Worm (Caenorhabditis elegans) whole organism, L2 larva: Measurements from ENCODE around the gene dig-1.

Experiments used
- C34F6.9 ChIP-seq: fragments of 150-350 bp; optimal IDR thresholded peaks from 2 replicates; lab custom pipeline; 2014; ENCODE audit warnings: missing biosample characterization, missing genetic modification characterization
- F13H6.1 ChIP-seq: sonication (generic microtip); optimal IDR thresholded peaks from 2 replicates; lab custom pipeline; 2016; ENCODE audit warnings: missing genetic modification characterization, missing compliant biosample characterization
- R02D3.7 ChIP-seq: fragments of 150-350 bp; optimal IDR thresholded peaks from 2 replicates; lab custom pipeline; 2014; ENCODE audit warnings: missing biosample characterization, missing genetic modification characterization
- Y55F3AM.14 ChIP-seq: fragments of 200-800 bp; sonication (Bioruptor generic); optimal IDR thresholded peaks from 2 replicates; lab custom pipeline; 2018; ENCODE audit warnings: mild to moderate bottlenecking, missing genetic modification characterization, missing compliant biosample characterization
- ZK546.5 ChIP-seq: sonication (generic microtip); optimal IDR thresholded peaks from 2 replicates; lab custom pipeline; 2017; ENCODE audit warnings: missing biosample characterization, missing genetic modification characterization
- alr-1 ChIP-seq: fragments of 150-350 bp; optimal IDR thresholded peaks from 2 replicates; lab custom pipeline; 2014; ENCODE audit warnings: missing biosample characterization, missing genetic modification characterization
- aly-2 ChIP-seq: fragments of 150-350 bp; optimal IDR thresholded peaks from 2 replicates; lab custom pipeline; 2014; ENCODE audit warnings: missing biosample characterization, missing genetic modification characterization
- ama-1 ChIP-seq: fragments of 150-350 bp; optimal IDR thresholded peaks from 2 replicates; lab custom pipeline; 2018; ENCODE audit warnings: inconsistent platforms
- blmp-1 ChIP-seq: sonication (generic microtip); optimal IDR thresholded peaks from 2 replicates; lab custom pipeline; 2017; ENCODE audit warnings: missing genetic modification characterization, mild to moderate bottlenecking, missing compliant biosample characterization, antibody characterized with exemption, moderate library complexity; ENCODE audit not compliant: insufficient read depth
- ceh-82 ChIP-seq: fragments of 150-350 bp; optimal IDR thresholded peaks from 2 replicates; lab custom pipeline; 2014; ENCODE audit warnings: missing biosample characterization, missing genetic modification characterization
- crh-2 ChIP-seq: sonication (generic microtip); optimal IDR thresholded peaks from 2 replicates; lab custom pipeline; 2017; ENCODE audit warnings: missing biosample characterization, missing genetic modification characterization
- dmd-4 ChIP-seq: sonication (generic microtip); optimal IDR thresholded peaks from 2 replicates; lab custom pipeline; 2017; ENCODE audit warnings: missing biosample characterization, missing genetic modification characterization
- egl-27 ChIP-seq: sonication (generic microtip); optimal IDR thresholded peaks from 3 replicates; lab custom pipeline; 2017; ENCODE audit warnings: missing biosample characterization, missing genetic modification reagents, missing genetic modification characterization
- elt-1 ChIP-seq: fragments of 150-350 bp; optimal IDR thresholded peaks from 2 replicates; lab custom pipeline; 2014; ENCODE audit warnings: missing biosample characterization, missing genetic modification characterization
- elt-3 ChIP-seq: sonication (generic microtip); optimal IDR thresholded peaks from 2 replicates; lab custom pipeline; 2017; ENCODE audit warnings: missing biosample characterization, missing genetic modification characterization
- fos-1 ChIP-seq: fragments of 150-350 bp; optimal IDR thresholded peaks from 2 replicates; lab custom pipeline; 2014; ENCODE audit warnings: missing biosample characterization, missing genetic modification characterization
- gmeb-1 ChIP-seq: fragments of 150-350 bp; optimal IDR thresholded peaks from 2 replicates; lab custom pipeline; 2014; ENCODE audit warnings: missing biosample characterization, missing genetic modification characterization
- lin-11 ChIP-seq: fragments of 150-350 bp; sonication (generic microtip); optimal IDR thresholded peaks from 2 replicates; lab custom pipeline; 2014; ENCODE audit warnings: missing biosample characterization, missing genetic modification characterization, inconsistent platforms, mixed read lengths
- lin-13 ChIP-seq: fragments of 150-350 bp; optimal IDR thresholded peaks from 2 replicates; lab custom pipeline; 2014; ENCODE audit warnings: missing biosample characterization, missing genetic modification reagents, missing genetic modification characterization
- lsy-2 ChIP-seq, 2 experiments: fragments of 150-350 bp in 1 of 2; sonication (generic microtip) in 1 of 2; optimal IDR thresholded peaks; 2 replicates each; lab custom pipeline; 2014 to 2017; ENCODE audit warnings: missing biosample characterization in 2 of 2, missing genetic modification characterization in 2 of 2
- mbf-1 ChIP-seq: sonication (generic microtip); optimal IDR thresholded peaks from 2 replicates; lab custom pipeline; 2017; ENCODE audit warnings: missing biosample characterization, missing genetic modification characterization
- nhr-10 ChIP-seq: sonication (generic microtip); optimal IDR thresholded peaks from 2 replicates; lab custom pipeline; 2017; ENCODE audit warnings: missing biosample characterization, missing genetic modification characterization
- nhr-11 ChIP-seq: fragments of 150-350 bp; optimal IDR thresholded peaks from 2 replicates; lab custom pipeline; 2014; ENCODE audit warnings: missing biosample characterization, missing genetic modification characterization
- nhr-12 ChIP-seq: fragments of 150-350 bp; optimal IDR thresholded peaks from 2 replicates; lab custom pipeline; 2014; ENCODE audit warnings: missing biosample characterization, missing genetic modification characterization
- nhr-129 ChIP-seq: fragments of 150-350 bp; optimal IDR thresholded peaks from 2 replicates; lab custom pipeline; 2014; ENCODE audit warnings: missing biosample characterization, missing genetic modification characterization
- nhr-23 ChIP-seq: fragments of 150-350 bp; optimal IDR thresholded peaks from 2 replicates; lab custom pipeline; 2014; ENCODE audit warnings: missing biosample characterization, missing genetic modification reagents, missing genetic modification characterization
- nhr-237 ChIP-seq: fragments of 150-350 bp; optimal IDR thresholded peaks from 2 replicates; lab custom pipeline; 2014; ENCODE audit warnings: missing biosample characterization, missing genetic modification characterization
- nhr-25 ChIP-seq: fragments of 150-350 bp; sonication (generic microtip); optimal IDR thresholded peaks from 3 replicates; lab custom pipeline; 2014; ENCODE audit warnings: missing biosample characterization, missing genetic modification characterization
- nhr-6 ChIP-seq: fragments of 150-350 bp; optimal IDR thresholded peaks from 2 replicates; lab custom pipeline; 2014; ENCODE audit warnings: missing biosample characterization, missing genetic modification characterization
- sma-3 ChIP-seq: sonication (generic microtip); optimal IDR thresholded peaks from 2 replicates; lab custom pipeline; 2016; ENCODE audit warnings: missing genetic modification reagents, missing genetic modification characterization, missing compliant biosample characterization
- snpc-4 ChIP-seq: fragments of 150-350 bp; optimal IDR thresholded peaks from 2 replicates; lab custom pipeline; 2014; ENCODE audit warnings: missing biosample characterization, missing genetic modification characterization
- unc-39 ChIP-seq: fragments of 150-350 bp; optimal IDR thresholded peaks from 2 replicates; lab custom pipeline; 2014; ENCODE audit warnings: missing biosample characterization, missing genetic modification characterization
- unc-62 ChIP-seq: fragments of 150-350 bp; optimal IDR thresholded peaks from 2 replicates; lab custom pipeline; 2014; ENCODE audit warnings: missing biosample characterization, missing genetic modification reagents, missing genetic modification characterization
- ztf-1 ChIP-seq: fragments of 200-800 bp; sonication (Bioruptor generic); conservative IDR thresholded peaks from 2 replicates; pipeline ENCODE4 v1.3.6; 2022; ENCODE audit warnings: missing genetic modification characterization, missing compliant biosample characterization

Gene dig-1

ce11 chrIII:6713266-6713665, 32.8 kb upstream of the dig-1 start, which contains the start of gene F37A4.4:
TSS of gene F37A4.4 (plus strand) at chrIII:6713566.
- TF ChIP-seq nhr-129 (tag; lab: Kevin White, UChicago), result no peak
- TF ChIP-seq nhr-6 (tag; lab: Kevin White, UChicago), result no peak
- no peak for TF ChIP-seq R02D3.7 (tag; lab: Kevin White, UChicago)
- TF ChIP-seq nhr-11 (tag; lab: Kevin White, UChicago), result no peak
- no peak for TF ChIP-seq ztf-1 (GFP tag; lab: Robert Waterston, UW)
- TF ChIP-seq ZK546.5, result no peak
- no peak for TF ChIP-seq lsy-2 (tag; optimal IDR thresholded peaks at IDR 0.05; lab: Kevin White, UChicago)
- no peak for TF ChIP-seq C34F6.9 (tag; lab: Kevin White, UChicago)
- TF ChIP-seq snpc-4 (tag; lab: Kevin White, UChicago), result no peak
- no peak for TF ChIP-seq blmp-1
- TF ChIP-seq alr-1 (tag; lab: Kevin White, UChicago), result no peak
- no peak for TF ChIP-seq F13H6.1 (tag; lab: Kevin White, UChicago)
- no peak for TF ChIP-seq nhr-12 (tag; lab: Kevin White, UChicago)
- no peak for TF ChIP-seq mbf-1 (tag; lab: Kevin White, UChicago)
- no peak for TF ChIP-seq aly-2
- TF ChIP-seq unc-39, result no peak
- TF ChIP-seq unc-62 (GFP tag; lab: Kevin White, UChicago), result no peak
- no peak for TF ChIP-seq ama-1

- no peak for TF ChIP-seq ZK546.5
- TF ChIP-seq elt-3, result no peak
- no peak for TF ChIP-seq nhr-129 (tag; lab: Kevin White, UChicago)
- TF ChIP-seq unc-39, result no peak
- no peak for TF ChIP-seq gmeb-1
- TF ChIP-seq nhr-6 (tag; lab: Kevin White, UChicago), result no peak
- TF ChIP-seq lin-13 (GFP tag; lab: Kevin White, UChicago), result no peak
- no peak for TF ChIP-seq sma-3 (GFP tag; lab: Kevin White, UChicago)
- TF ChIP-seq elt-1 (tag; lab: Kevin White, UChicago), result no peak
These were observed 27.8 kb upstream of the dig-1 start, which contains the start of gene F37A4.3 for ce11 chrIII:6718270-6718669. TSS of gene F37A4.3 (plus strand) at chrIII:6718570.

DNA sequence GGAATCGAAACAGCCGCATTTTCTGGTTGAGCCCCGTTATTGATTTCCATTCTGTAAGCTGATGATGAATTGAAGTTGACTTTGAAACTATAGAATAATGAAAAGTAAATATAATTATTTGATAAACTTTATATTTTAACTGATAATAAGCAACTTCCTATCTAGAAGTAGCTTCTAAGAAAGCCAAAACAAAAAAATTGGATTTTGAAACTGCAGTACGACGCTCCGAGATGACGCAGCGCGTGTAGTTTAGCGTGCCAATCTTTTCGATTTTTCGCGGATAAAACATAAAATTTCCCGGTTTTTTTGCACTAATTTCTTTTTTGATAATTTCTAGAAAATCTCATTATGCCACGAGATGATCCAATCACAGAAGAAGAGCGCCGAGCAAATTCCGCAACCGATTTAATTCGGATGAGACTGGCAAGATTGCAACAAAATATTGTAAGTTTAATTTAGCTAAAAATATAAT, 23.9 kb upstream of the dig-1 start, which contains the start of the genes bath-41 and F37A4.2:
TSS of gene bath-41 (minus strand) at position 51 of the 472 bp plus-strand sequence.
TSS of gene F37A4.2 (plus strand) at position 247 of the 472 bp plus-strand sequence.
- TF ChIP-seq mbf-1 (tag; lab: Kevin White, UChicago), result no peak
- peak; percentile 29 for TF ChIP-seq gmeb-1

DNA sequence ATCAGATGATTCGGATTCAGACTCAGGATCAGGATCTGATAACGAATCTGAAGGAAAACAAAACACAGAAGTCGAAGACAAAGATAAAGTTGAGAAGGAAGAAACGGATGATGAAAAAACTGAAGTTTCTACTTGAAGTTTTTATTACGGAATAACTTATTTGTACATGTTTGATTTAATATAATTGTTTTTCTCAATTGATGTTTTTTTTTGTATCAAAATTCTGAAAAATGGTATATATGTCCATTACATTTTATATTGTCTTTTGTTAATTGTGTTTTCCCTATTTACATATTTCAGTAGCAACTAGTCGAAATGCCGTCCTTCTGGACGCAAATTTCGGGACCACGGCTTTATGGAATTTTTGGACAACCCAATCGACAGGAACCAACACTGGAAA, 23.0 kb upstream of the dig-1 start, which contains the start of gene F37A4.1:
TSS of gene F37A4.1 (plus strand) at position 301 of the 400 bp plus-strand sequence.
- no peak for TF ChIP-seq egl-27 (tag; lab: Kevin White, UChicago)
- TF ChIP-seq nhr-25 (tag; lab: Kevin White, UChicago), result no peak
- TF ChIP-seq unc-62 (GFP tag; lab: Kevin White, UChicago), result no peak
- TF ChIP-seq, all 48 proteins: peak for 0

- TF ChIP-seq lin-13 (GFP tag; lab: Kevin White, UChicago) (no peak), elt-1 (tag; lab: Kevin White, UChicago) (no peak), lin-11 (tag; lab: Kevin White, UChicago) (no peak), unc-62 (GFP tag; lab: Kevin White, UChicago) (no peak), lsy-2 (tag; optimal IDR thresholded peaks at IDR 0.05; lab: Kevin White, UChicago) (no peak), elt-3 (no peak), egl-27 (tag; lab: Kevin White, UChicago) (no peak), nhr-129 (tag; lab: Kevin White, UChicago) (no peak), fos-1 (tag; lab: Kevin White, UChicago) (no peak), C34F6.9 (tag; lab: Kevin White, UChicago) (no peak), Y55F3AM.14 (no peak)
These were observed 20.6 kb upstream of the dig-1 start, which contains the start of gene wdr-4 for ce11 chrIII:6725489-6725888. TSS of gene wdr-4 (plus strand) at chrIII:6725789.

- no peak for TF ChIP-seq Y55F3AM.14
- TF ChIP-seq alr-1 (tag; lab: Kevin White, UChicago), result no peak
- TF ChIP-seq dmd-4, result no peak
- no peak for TF ChIP-seq unc-62 (GFP tag; lab: Kevin White, UChicago)
- TF ChIP-seq mbf-1 (tag; lab: Kevin White, UChicago), result no peak
- no peak for TF ChIP-seq nhr-23
- no peak for TF ChIP-seq R02D3.7 (tag; lab: Kevin White, UChicago)
- TF ChIP-seq crh-2 (tag; lab: Kevin White, UChicago), result no peak
- TF ChIP-seq aly-2, result no peak
- no peak for TF ChIP-seq ztf-1 (GFP tag; lab: Robert Waterston, UW)
- no peak for TF ChIP-seq nhr-10 (tag; lab: Kevin White, UChicago)
- no peak for TF ChIP-seq elt-1 (tag; lab: Kevin White, UChicago)
- TF ChIP-seq unc-39, result no peak
- no peak for TF ChIP-seq ceh-82 (tag; lab: Kevin White, UChicago)
- TF ChIP-seq ama-1, result no peak
- no peak for TF ChIP-seq nhr-237 (tag; lab: Kevin White, UChicago)
These were observed 15.8 kb upstream of the dig-1 start, which contains the start of the genes Y102E9.5 and odr-4 for ce11 chrIII:6730185-6730850. TSS of gene Y102E9.5 (minus strand) at chrIII:6730285. TSS of gene odr-4 (plus strand) at chrIII:6730800.
